Fruit fly (Drosophila melanogaster): ENCODE measurements around the gene mub.
A peak's percentile ranks its signal among the peaks of the same experiment; 100 is the strongest.

The mub gene

dm6 chr3L:21830125-21830524 lies 14.5 kb upstream of the mub start:
- TF ChIP-seq CG15269 (tag; optimal IDR thresholded peaks at IDR 0.05) (no peak), esg (GFP tag; conservative IDR thresholded peaks at IDR 0.05) (no peak), gem (tag; optimal IDR thresholded peaks at IDR 0.05) (peak; percentile 6), CG31224 (GFP tag; IDR thresholded peaks at IDR 0.05) (no peak), psq (GFP tag; optimal IDR thresholded peaks at IDR 0.05) (no peak), CrebB (tag; optimal IDR thresholded peaks at IDR 0.05) (no peak), sug (tag; optimal IDR thresholded peaks at IDR 0.05) (no peak), chinmo (GFP tag; IDR thresholded peaks at IDR 0.05; ENCODE audit: partially characterized antibody) (no peak), kni (GFP tag; optimal IDR thresholded peaks at IDR 0.05) (no peak), CG12744 (GFP tag; optimal IDR thresholded peaks at IDR 0.05) (no peak), crc (GFP tag; optimal IDR thresholded peaks at IDR 0.05) (no peak), CG10979 (tag; optimal IDR thresholded peaks at IDR 0.05) (no peak), pzg (GFP tag; optimal IDR thresholded peaks at IDR 0.05) (no peak), CG10431 (GFP tag; optimal IDR thresholded peaks at IDR 0.05) (no peak), p53 (GFP tag; optimal IDR thresholded peaks at IDR 0.05) (no peak), CG33557 (GFP tag; optimal IDR thresholded peaks at IDR 0.05) (no peak), CG10565 (GFP tag; optimal IDR thresholded peaks at IDR 0.05) (no peak), Sry-β (GFP tag; optimal IDR thresholded peaks at IDR 0.05) (peak; percentile 59), wdn (GFP tag; IDR thresholded peaks at IDR 0.05) (no peak), Doc3 (GFP tag; IDR thresholded peaks at IDR 0.05; ENCODE audit: partially characterized antibody) (no peak), Lpt (GFP tag; optimal IDR thresholded peaks at IDR 0.05) (no peak), CG11093 (GFP tag; IDR thresholded peaks at IDR 0.05) (no peak), fd102C (GFP tag; optimal IDR thresholded peaks at IDR 0.05) (no peak), BEAF-32 (GFP tag; optimal IDR thresholded peaks at IDR 0.05) (no peak), wek (GFP tag; optimal IDR thresholded peaks at IDR 0.05) (peak; percentile 75), Bdp1 (GFP tag; optimal IDR thresholded peaks at IDR 0.05) (no peak), CG7963 (GFP tag; IDR thresholded peaks at IDR 0.05; ENCODE audit: partially characterized antibody) (no peak), CG3726 (GFP tag; IDR thresholded peaks at IDR 0.05) (no peak), phol (tag; optimal IDR thresholded peaks at IDR 0.05) (peak; percentile 9), CG6175 (GFP tag; IDR thresholded peaks at IDR 0.05) (no peak), pan (optimal IDR thresholded peaks at IDR 0.05) (no peak), pan (GFP tag; optimal IDR thresholded peaks at IDR 0.05 in 1 of 2, IDR thresholded peaks at IDR 0.05 in 1 of 2) (peak in 1 of 2 experiments; percentile 12), pnt (GFP tag; optimal IDR thresholded peaks at IDR 0.05) (no peak), D (optimal IDR thresholded peaks at IDR 0.05) (no peak), D (GFP tag; optimal IDR thresholded peaks at IDR 0.05) (no peak), HmgZ (tag; optimal IDR thresholded peaks at IDR 0.05) (no peak), CG18262 (tag; optimal IDR thresholded peaks at IDR 0.05) (no peak), CG14667 (GFP tag; IDR thresholded peaks at IDR 0.05) (no peak), row (GFP tag; IDR thresholded peaks at IDR 0.05) (peak; percentile 37; the same call in 1 of the 3 replicates), sim (GFP tag; IDR thresholded peaks at IDR 0.05) (no peak), corto (GFP tag; optimal IDR thresholded peaks at IDR 0.05) (no peak), CG9727 (GFP tag; optimal IDR thresholded peaks at IDR 0.05) (no peak), CG7786 (GFP tag; optimal IDR thresholded peaks at IDR 0.05) (no peak), Ets97D (GFP tag; optimal IDR thresholded peaks at IDR 0.05) (no peak), CG6254 (GFP tag; optimal IDR thresholded peaks at IDR 0.05) (no peak), shn (GFP tag; optimal IDR thresholded peaks at IDR 0.05) (no peak), CG10209 (GFP tag; optimal IDR thresholded peaks at IDR 0.05) (no peak), lola (GFP tag; optimal IDR thresholded peaks at IDR 0.05) (no peak), CG14441 (GFP tag; IDR thresholded peaks at IDR 0.05) (no peak), NfI (GFP tag; optimal IDR thresholded peaks at IDR 0.05) (no peak), Bgb (GFP tag; IDR thresholded peaks at IDR 0.05; ENCODE audit: partially characterized antibody) (no peak)

All from whole organism, embryonic.